Worm (Caenorhabditis elegans) whole organism, late embryonic: ENCODE data around the gene R13A5.10.

Experiments used
- ceh-14 ChIP-seq: sonication (generic microtip); optimal IDR thresholded peaks from 2 replicates; lab custom pipeline; 2016; ENCODE audit warnings: missing genotype, missing genetic modification characterization, missing compliant biosample characterization
- elt-2 ChIP-seq: sonication (generic microtip); optimal IDR thresholded peaks from 2 replicates; lab custom pipeline; 2016; ENCODE audit warnings: missing genetic modification reagents, missing genetic modification characterization, missing compliant biosample characterization
- fkh-10 ChIP-seq: fragments of 150-350 bp; optimal IDR thresholded peaks from 2 replicates; lab custom pipeline; 2014; ENCODE audit warnings: missing biosample characterization, missing genetic modification reagents, missing genetic modification characterization
- unc-86 ChIP-seq: sonication (generic microtip); optimal IDR thresholded peaks from 2 replicates; lab custom pipeline; 2016; ENCODE audit warnings: missing genetic modification characterization, missing compliant biosample characterization

- no peak for TF ChIP-seq fkh-10 (GFP tag; lab: Kevin White, UChicago)
- TF ChIP-seq unc-86 (tag; lab: Kevin White, UChicago): no peak
- TF ChIP-seq elt-2 (tag; lab: Kevin White, UChicago): no peak
- TF ChIP-seq ceh-14 (tag; lab: Kevin White, UChicago): no peak
These were observed 2.2 kb downstream of the R13A5.10 start for ce11 chrIII:7580586-7580985.
